Worm (Caenorhabditis elegans) whole organism, L2 larva: ENCODE measurements around the gene alkb-7.

Experiments
- C34F6.9 ChIP-seq: fragments of 150-350 bp; optimal IDR thresholded peaks from 2 replicates; lab custom pipeline; 2014; ENCODE audit warnings: missing biosample characterization, missing genetic modification characterization
- F13H6.1 ChIP-seq: sonication (generic microtip); optimal IDR thresholded peaks from 2 replicates; lab custom pipeline; 2016; ENCODE audit warnings: missing genetic modification characterization, missing compliant biosample characterization
- Y55F3AM.14 ChIP-seq: fragments of 200-800 bp; sonication (Bioruptor generic); optimal IDR thresholded peaks from 2 replicates; lab custom pipeline; 2018; ENCODE audit warnings: mild to moderate bottlenecking, missing genetic modification characterization, missing compliant biosample characterization
- ZK546.5 ChIP-seq: sonication (generic microtip); optimal IDR thresholded peaks from 2 replicates; lab custom pipeline; 2017; ENCODE audit warnings: missing biosample characterization, missing genetic modification characterization
- ama-1 ChIP-seq: fragments of 150-350 bp; optimal IDR thresholded peaks from 2 replicates; lab custom pipeline; 2018; ENCODE audit warnings: inconsistent platforms
- blmp-1 ChIP-seq: sonication (generic microtip); optimal IDR thresholded peaks from 2 replicates; lab custom pipeline; 2017; ENCODE audit warnings: missing genetic modification characterization, mild to moderate bottlenecking, missing compliant biosample characterization, antibody characterized with exemption, moderate library complexity; ENCODE audit not compliant: insufficient read depth
- ceh-16 ChIP-seq: fragments of 150-350 bp; optimal IDR thresholded peaks from 2 replicates; lab custom pipeline; 2014; ENCODE audit warnings: missing biosample characterization, missing genetic modification characterization
- crh-2 ChIP-seq: sonication (generic microtip); optimal IDR thresholded peaks from 2 replicates; lab custom pipeline; 2017; ENCODE audit warnings: missing biosample characterization, missing genetic modification characterization
- dmd-4 ChIP-seq: sonication (generic microtip); optimal IDR thresholded peaks from 2 replicates; lab custom pipeline; 2017; ENCODE audit warnings: missing biosample characterization, missing genetic modification characterization
- egl-27 ChIP-seq: sonication (generic microtip); optimal IDR thresholded peaks from 3 replicates; lab custom pipeline; 2017; ENCODE audit warnings: missing biosample characterization, missing genetic modification reagents, missing genetic modification characterization
- elt-1 ChIP-seq: fragments of 150-350 bp; optimal IDR thresholded peaks from 2 replicates; lab custom pipeline; 2014; ENCODE audit warnings: missing biosample characterization, missing genetic modification characterization
- elt-3 ChIP-seq: sonication (generic microtip); optimal IDR thresholded peaks from 2 replicates; lab custom pipeline; 2017; ENCODE audit warnings: missing biosample characterization, missing genetic modification characterization
- fos-1 ChIP-seq: fragments of 150-350 bp; optimal IDR thresholded peaks from 2 replicates; lab custom pipeline; 2014; ENCODE audit warnings: missing biosample characterization, missing genetic modification characterization
- gmeb-1 ChIP-seq: fragments of 150-350 bp; optimal IDR thresholded peaks from 2 replicates; lab custom pipeline; 2014; ENCODE audit warnings: missing biosample characterization, missing genetic modification characterization
- lin-11 ChIP-seq: fragments of 150-350 bp; sonication (generic microtip); optimal IDR thresholded peaks from 2 replicates; lab custom pipeline; 2014; ENCODE audit warnings: missing biosample characterization, missing genetic modification characterization, inconsistent platforms, mixed read lengths
- lin-39 ChIP-seq: fragments of 150-350 bp; optimal IDR thresholded peaks from 2 replicates; lab custom pipeline; 2014; ENCODE audit warnings: missing biosample characterization, missing genetic modification reagents, missing genetic modification characterization
- lsy-2 ChIP-seq, 2 experiments: fragments of 150-350 bp in 1 of 2; sonication (generic microtip) in 1 of 2; optimal IDR thresholded peaks; 2 replicates each; lab custom pipeline; 2014 to 2017; ENCODE audit warnings: missing biosample characterization in 2 of 2, missing genetic modification characterization in 2 of 2
- mbf-1 ChIP-seq: sonication (generic microtip); optimal IDR thresholded peaks from 2 replicates; lab custom pipeline; 2017; ENCODE audit warnings: missing biosample characterization, missing genetic modification characterization
- mdl-1 ChIP-seq, 2 experiments: fragments of 150-350 bp in 1 of 2; sonication (generic microtip) in 1 of 2; optimal IDR thresholded peaks; 2 replicates each; lab custom pipeline; 2017; ENCODE audit warnings: missing biosample characterization in 2 of 2, missing genetic modification characterization in 2 of 2
- nhr-10 ChIP-seq: sonication (generic microtip); optimal IDR thresholded peaks from 2 replicates; lab custom pipeline; 2017; ENCODE audit warnings: missing biosample characterization, missing genetic modification characterization
- nhr-11 ChIP-seq: fragments of 150-350 bp; optimal IDR thresholded peaks from 2 replicates; lab custom pipeline; 2014; ENCODE audit warnings: missing biosample characterization, missing genetic modification characterization
- nhr-12 ChIP-seq: fragments of 150-350 bp; optimal IDR thresholded peaks from 2 replicates; lab custom pipeline; 2014; ENCODE audit warnings: missing biosample characterization, missing genetic modification characterization
- nhr-21 ChIP-seq: fragments of 150-350 bp; optimal IDR thresholded peaks from 2 replicates; lab custom pipeline; 2014; ENCODE audit warnings: missing biosample characterization, missing genetic modification characterization
- nhr-237 ChIP-seq: fragments of 150-350 bp; optimal IDR thresholded peaks from 2 replicates; lab custom pipeline; 2014; ENCODE audit warnings: missing biosample characterization, missing genetic modification characterization
- nhr-6 ChIP-seq: fragments of 150-350 bp; optimal IDR thresholded peaks from 2 replicates; lab custom pipeline; 2014; ENCODE audit warnings: missing biosample characterization, missing genetic modification characterization
- peb-1 ChIP-seq: fragments of 150-350 bp; optimal IDR thresholded peaks from 2 replicates; lab custom pipeline; 2014; ENCODE audit warnings: missing biosample characterization, missing genetic modification characterization
- sem-4 ChIP-seq: fragments of 150-350 bp; optimal IDR thresholded peaks from 2 replicates; lab custom pipeline; 2014; ENCODE audit warnings: missing biosample characterization, missing genetic modification reagents, missing genetic modification characterization
- sma-9 ChIP-seq, 2 experiments: fragments of 150-350 bp in 1 of 2; sonication (generic microtip) in 1 of 2; optimal IDR thresholded peaks; 2 replicates each; lab custom pipeline; 2014 to 2016; ENCODE audit warnings: missing genetic modification characterization in 2 of 2, mild to moderate bottlenecking in 1 of 2, missing biosample characterization in 1 of 2, missing compliant biosample characterization in 1 of 2, missing genetic modification reagents in 1 of 2, moderate library complexity in 1 of 2
- snpc-4 ChIP-seq: fragments of 150-350 bp; optimal IDR thresholded peaks from 2 replicates; lab custom pipeline; 2014; ENCODE audit warnings: missing biosample characterization, missing genetic modification characterization
- unc-62 ChIP-seq: fragments of 150-350 bp; optimal IDR thresholded peaks from 2 replicates; lab custom pipeline; 2014; ENCODE audit warnings: missing biosample characterization, missing genetic modification reagents, missing genetic modification characterization
- zag-1 ChIP-seq: fragments of 150-350 bp; optimal IDR thresholded peaks from 2 replicates; lab custom pipeline; 2014; ENCODE audit warnings: missing biosample characterization, missing genetic modification characterization
- ztf-4 ChIP-seq: fragments of 150-350 bp; optimal IDR thresholded peaks from 2 replicates; lab custom pipeline; 2014; ENCODE audit warnings: missing biosample characterization, missing genetic modification characterization

Gene alkb-7

ce11 chrII:12823437-12823836 lies 35.5 kb upstream of the alkb-7 start, which contains the start of gene Y46G5A.36:
Y46G5A.36 (plus strand) TSS chrII:12823679.
- TF ChIP-seq lin-39 (tag; lab: Kevin White, UChicago), result no peak
- no peak for TF ChIP-seq peb-1 (tag; lab: Kevin White, UChicago)
- TF ChIP-seq dmd-4 (tag; lab: Kevin White, UChicago), result no peak
- TF ChIP-seq sma-9 (GFP tag; optimal IDR thresholded peaks at IDR 0.05; lab: Kevin White, UChicago), result peak; percentile 21
- TF ChIP-seq sma-9 (tag; optimal IDR thresholded peaks at IDR 0.05; lab: Kevin White, UChicago), result no peak
- no peak for TF ChIP-seq zag-1 (tag; lab: Kevin White, UChicago)
- TF ChIP-seq nhr-10 (tag; lab: Kevin White, UChicago), result no peak
- no peak for TF ChIP-seq elt-3
- TF ChIP-seq F13H6.1 (tag; lab: Kevin White, UChicago), result no peak
- no peak for TF ChIP-seq lin-11 (tag; lab: Kevin White, UChicago)
- TF ChIP-seq nhr-237, result no peak
- no peak for TF ChIP-seq nhr-21
- peak; percentile 59 for TF ChIP-seq fos-1 (tag; lab: Kevin White, UChicago)
- TF ChIP-seq nhr-6 (tag; lab: Kevin White, UChicago), result no peak
- no peak for TF ChIP-seq ama-1 (lab: Kevin White, UChicago)
- no peak for TF ChIP-seq C34F6.9
- peak; percentile 8 for TF ChIP-seq crh-2
- TF ChIP-seq gmeb-1 (tag; lab: Kevin White, UChicago), result no peak
- no peak for TF ChIP-seq nhr-11 (tag; lab: Kevin White, UChicago)
- TF ChIP-seq unc-62 (GFP tag; lab: Kevin White, UChicago), result no peak
- no peak for TF ChIP-seq ceh-16 (tag; lab: Kevin White, UChicago)
- TF ChIP-seq ztf-4 (tag; lab: Kevin White, UChicago), result no peak
- TF ChIP-seq ZK546.5 (tag; lab: Kevin White, UChicago), result no peak
- TF ChIP-seq, all 48 proteins: peak for 3

ce11 chrII:12819979-12820378 lies 32.0 kb upstream of the alkb-7 start:
- TF ChIP-seq blmp-1 (tag; lab: Kevin White, UChicago) (peak; percentile 80), peb-1 (tag; lab: Kevin White, UChicago) (no peak)

- TF ChIP-seq ztf-4 (tag; lab: Kevin White, UChicago) (no peak), Y55F3AM.14 (GFP tag; lab: Kevin White, UChicago) (no peak), nhr-237 (no peak), egl-27 (tag; lab: Kevin White, UChicago) (no peak), sma-9 (GFP tag; optimal IDR thresholded peaks at IDR 0.05; lab: Kevin White, UChicago) (no peak), sma-9 (tag; optimal IDR thresholded peaks at IDR 0.05; lab: Kevin White, UChicago) (no peak), nhr-10 (tag; lab: Kevin White, UChicago) (no peak), ZK546.5 (tag; lab: Kevin White, UChicago) (no peak), F13H6.1 (tag; lab: Kevin White, UChicago) (no peak), mdl-1 (tag; optimal IDR thresholded peaks at IDR 0.05; lab: Kevin White, UChicago) (no peak), nhr-12 (tag; lab: Kevin White, UChicago) (no peak), crh-2 (no peak), blmp-1 (tag; lab: Kevin White, UChicago) (no peak), nhr-11 (tag; lab: Kevin White, UChicago) (no peak), mbf-1 (tag; lab: Kevin White, UChicago) (no peak), elt-3 (no peak), snpc-4 (tag; lab: Kevin White, UChicago) (no peak)
Observed at ce11 chrII:12818488-12818887, 30.5 kb upstream of the alkb-7 start, which contains the start of gene Y46G5A.22. Y46G5A.22 (minus strand) TSS chrII:12818588.

- TF ChIP-seq mdl-1 (tag; optimal IDR thresholded peaks at IDR 0.05; lab: Kevin White, UChicago) (no peak), fos-1 (tag; lab: Kevin White, UChicago) (peak; percentile 54)
Observed at ce11 chrII:12816412-12817146, 28.6 kb upstream of the alkb-7 start, which contains the start of gene acl-7. acl-7 (minus strand) TSS chrII:12816462.

ce11 chrII:12813253-12813652 lies 25.3 kb upstream of the alkb-7 start:
- TF ChIP-seq egl-27 (tag; lab: Kevin White, UChicago) (no peak), lsy-2 (tag; optimal IDR thresholded peaks at IDR 0.05; lab: Kevin White, UChicago) (no peak), sem-4 (tag; lab: Kevin White, UChicago) (no peak), mdl-1 (tag; optimal IDR thresholded peaks at IDR 0.05; lab: Kevin White, UChicago) (no peak), gmeb-1 (tag; lab: Kevin White, UChicago) (no peak), crh-2 (no peak), ZK546.5 (tag; lab: Kevin White, UChicago) (no peak), elt-1 (tag; lab: Kevin White, UChicago) (no peak)
